Worm (Caenorhabditis elegans) whole organism, young adult: Measurements from ENCODE around the gene D1044.4.

Experiments used
- B0261.1 ChIP-seq: sonication (generic microtip); optimal IDR thresholded peaks from 2 replicates; lab custom pipeline; 2016; ENCODE audit warnings: mild to moderate bottlenecking, missing genetic modification characterization, moderate library complexity, missing compliant biosample characterization
- B0336.3 ChIP-seq: fragments of 200-800 bp; sonication (Bioruptor generic); IDR thresholded peaks from 2 replicates; pipeline ENCODE4 v1.3.6; 2022; ENCODE audit warnings: missing genetic modification characterization, missing compliant biosample characterization
- C06A6.2 ChIP-seq: fragments of 200-800 bp; sonication (Bioruptor generic); conservative IDR thresholded peaks from 2 replicates; pipeline ENCODE4 v1.3.6; 2022; ENCODE audit warnings: missing genetic modification characterization, missing compliant biosample characterization
- F23B12.7 ChIP-seq: sonication (generic microtip); optimal IDR thresholded peaks from 2 replicates; lab custom pipeline; 2017; ENCODE audit warnings: missing genetic modification characterization, mild to moderate bottlenecking, missing compliant biosample characterization, antibody characterized with exemption, moderate library complexity; ENCODE audit not compliant: insufficient read depth
- aptf-3 ChIP-seq: fragments of 200-800 bp; sonication (Bioruptor generic); IDR thresholded peaks from 2 replicates; pipeline ENCODE4 v1.3.6; 2022; ENCODE audit warnings: missing genetic modification characterization, missing compliant biosample characterization
- lin-54 ChIP-seq: fragments of 200-800 bp; sonication (Bioruptor generic); optimal IDR thresholded peaks from 2 replicates; lab custom pipeline; 2018; ENCODE audit warnings: mild to moderate bottlenecking, missing genetic modification characterization, missing compliant biosample characterization
- madf-10 ChIP-seq: sonication (generic microtip); optimal IDR thresholded peaks from 2 replicates; lab custom pipeline; 2016; ENCODE audit warnings: mild to moderate bottlenecking, missing genetic modification characterization, missing compliant biosample characterization
- mel-28 ChIP-seq: sonication (generic microtip); optimal IDR thresholded peaks from 2 replicates; lab custom pipeline; 2016; ENCODE audit warnings: borderline replicate concordance, mild to moderate bottlenecking, missing genetic modification characterization, missing compliant biosample characterization
- nfya-1 ChIP-seq: sonication (generic microtip); optimal IDR thresholded peaks from 2 replicates; lab custom pipeline; 2017; ENCODE audit warnings: antibody characterized with exemption, missing compliant biosample characterization, missing genetic modification characterization, borderline replicate concordance; ENCODE audit not compliant: insufficient read depth
- pbrm-1 ChIP-seq: fragments of 200-800 bp; sonication (Bioruptor generic); IDR thresholded peaks from 2 replicates; pipeline ENCODE4 v1.3.6; 2022; ENCODE audit warnings: missing genetic modification reagents, missing genetic modification characterization, missing compliant biosample characterization
- sea-2 ChIP-seq: fragments of 200-800 bp; sonication (Bioruptor generic); IDR thresholded peaks from 2 replicates; pipeline ENCODE4 v1.3.6; 2022; ENCODE audit warnings: missing genetic modification characterization, missing compliant biosample characterization
- unc-62 ChIP-seq: fragments of 150-350 bp; optimal IDR thresholded peaks from 2 replicates; lab custom pipeline; 2014; ENCODE audit warnings: missing biosample characterization, missing genetic modification reagents, missing genetic modification characterization

- no peak for TF ChIP-seq unc-62 (GFP tag; lab: Kevin White, UChicago)
- no peak for TF ChIP-seq sea-2 (GFP tag; lab: Robert Waterston, UW)
- TF ChIP-seq mel-28, result no peak
- TF ChIP-seq nfya-1 (tag; lab: Kevin White, UChicago), result no peak
- TF ChIP-seq F23B12.7 (tag; lab: Kevin White, UChicago), result no peak
- TF ChIP-seq aptf-3 (GFP tag; lab: Robert Waterston, UW), result no peak
- TF ChIP-seq C06A6.2 (GFP tag; lab: Robert Waterston, UW), result no peak
- TF ChIP-seq lin-54 (GFP tag; lab: Kevin White, UChicago), result no peak
- no peak for TF ChIP-seq B0336.3
- no peak for TF ChIP-seq madf-10
- TF ChIP-seq pbrm-1 (GFP tag; lab: Robert Waterston, UW), result no peak
- no peak for TF ChIP-seq B0261.1
Measured at ce11 chrIII:5478824-5479368, 42.9 kb downstream of the D1044.4 start, which contains the start of the genes R02F2.6 and R02F2.5.
